Fruit fly (Drosophila melanogaster): ENCODE results near the gene gcm2.

Gene gcm2

dm6 chr2L:9568360-9569088 is 39.8 kb upstream of the gcm2 start, which contains the start of gene brwl (continued):
- TF ChIP-seq pzg (GFP tag; optimal IDR thresholded peaks at IDR 0.05) = peak; percentile 20
- peak; percentile 99 for TF ChIP-seq Hsf (GFP tag; optimal IDR thresholded peaks at IDR 0.05)
- TF ChIP-seq rib (GFP tag; IDR thresholded peaks at IDR 0.05) = peak; percentile 96
- TF ChIP-seq klu (GFP tag; IDR thresholded peaks at IDR 0.05) = peak; percentile 97
- TF ChIP-seq CG14965 (GFP tag; optimal IDR thresholded peaks at IDR 0.05; ENCODE audit: borderline replicate concordance) = peak; percentile 84
- TF ChIP-seq slbo (GFP tag; IDR thresholded peaks at IDR 0.05) = peak; percentile 98
- TF ChIP-seq CG18262 (tag; optimal IDR thresholded peaks at IDR 0.05) = peak; percentile 99
- TF ChIP-seq CG3726 (GFP tag; IDR thresholded peaks at IDR 0.05) = peak; percentile 98
- peak; percentile 98 for TF ChIP-seq ttk (GFP tag; IDR thresholded peaks at IDR 0.05)
- TF ChIP-seq Hmx (GFP tag; optimal IDR thresholded peaks at IDR 0.05) = peak; percentile 95
- peak; percentile 99 for TF ChIP-seq CG12391 (tag; optimal IDR thresholded peaks at IDR 0.05)
- TF ChIP-seq CG18011 (GFP tag; optimal IDR thresholded peaks at IDR 0.05) = peak; percentile 91
- TF ChIP-seq sna (GFP tag; IDR thresholded peaks at IDR 0.05; ENCODE audit: partially characterized antibody) = no peak
- TF ChIP-seq NC2α (GFP tag; optimal IDR thresholded peaks at IDR 0.05) = peak; percentile 96
- TF ChIP-seq cato (GFP tag; optimal IDR thresholded peaks at IDR 0.05; ENCODE audit: borderline replicate concordance) = peak; percentile 98
- peak; percentile 99 for TF ChIP-seq CG8290 (GFP tag; optimal IDR thresholded peaks at IDR 0.05)
- peak; percentile 92 to 93 for TF ChIP-seq CG8290 (tag; optimal IDR thresholded peaks at IDR 0.05)
- peak; percentile 98 for TF ChIP-seq jing (GFP tag; optimal IDR thresholded peaks at IDR 0.05)
- TF ChIP-seq CG7357 (GFP tag; IDR thresholded peaks at IDR 0.05) = peak; percentile 95
- TF ChIP-seq CG2199 (GFP tag; IDR thresholded peaks at IDR 0.05) = peak; percentile 98
- peak; percentile 94 for TF ChIP-seq corto (GFP tag; optimal IDR thresholded peaks at IDR 0.05)
- TF ChIP-seq CG14667 (GFP tag; IDR thresholded peaks at IDR 0.05) = peak; percentile 98
- TF ChIP-seq Dek (tag; optimal IDR thresholded peaks at IDR 0.05) = peak; percentile 98
- peak; percentile 72 for TF ChIP-seq MESR4 (GFP tag; optimal IDR thresholded peaks at IDR 0.05)
- peak; percentile 97 for TF ChIP-seq CHES-1-like (GFP tag; optimal IDR thresholded peaks at IDR 0.05)
- no peak for TF ChIP-seq hth (optimal IDR thresholded peaks at IDR 0.05)
- TF ChIP-seq Hmr (GFP tag; optimal IDR thresholded peaks at IDR 0.05) = peak; percentile 99
- peak; percentile 99 for TF ChIP-seq Fer1 (GFP tag; optimal IDR thresholded peaks at IDR 0.05)
- TF ChIP-seq seq (GFP tag; IDR thresholded peaks at IDR 0.05) = peak; percentile 98
- TF ChIP-seq Hr39 (optimal IDR thresholded peaks at IDR 0.05) = no peak
- TF ChIP-seq CG3847 (GFP tag; IDR thresholded peaks at IDR 0.05) = peak; percentile 98
- TF ChIP-seq H2.0 (GFP tag; IDR thresholded peaks at IDR 0.05) = peak; percentile 97
- peak; percentile 97 for TF ChIP-seq gcm2 (GFP tag; optimal IDR thresholded peaks at IDR 0.05)
- peak; percentile 61; the same call in 1 of the 2 replicates for TF ChIP-seq ato (GFP tag; IDR thresholded peaks at IDR 0.05; ENCODE audit: partially characterized antibody)
- peak; percentile 94 for TF ChIP-seq CG15514 (GFP tag; optimal IDR thresholded peaks at IDR 0.05)
- peak; percentile 76 for TF ChIP-seq bigmax (GFP tag; optimal IDR thresholded peaks at IDR 0.05)
- no peak for TF ChIP-seq hbn (GFP tag; IDR thresholded peaks at IDR 0.05; ENCODE audit: partially characterized antibody)
- peak; percentile 99 for TF ChIP-seq HmgZ (tag; optimal IDR thresholded peaks at IDR 0.05)
- TF ChIP-seq CG8944 (GFP tag; optimal IDR thresholded peaks at IDR 0.05) = peak; percentile 97
- TF ChIP-seq Side (GFP tag; optimal IDR thresholded peaks at IDR 0.05) = peak; percentile 98
- peak; percentile 96 for TF ChIP-seq CG17385 (GFP tag; optimal IDR thresholded peaks at IDR 0.05)
- TF ChIP-seq Ets65A (GFP tag) = peak; percentile 100
- TF ChIP-seq CG12219 (GFP tag; optimal IDR thresholded peaks at IDR 0.05) = peak; percentile 98
- peak; percentile 95 for TF ChIP-seq fd64A (GFP tag; optimal IDR thresholded peaks at IDR 0.05)
- peak; percentile 100 for TF ChIP-seq nau (GFP tag; optimal IDR thresholded peaks at IDR 0.05)
- peak; percentile 99 for TF ChIP-seq CG13424 (tag; optimal IDR thresholded peaks at IDR 0.05)
- peak; percentile 99 for TF ChIP-seq CG10209 (GFP tag; optimal IDR thresholded peaks at IDR 0.05)
- peak; percentile 99 for TF ChIP-seq chif (GFP tag; optimal IDR thresholded peaks at IDR 0.05)
- TF ChIP-seq maf-S (GFP tag; optimal IDR thresholded peaks at IDR 0.05) = peak; percentile 98
- TF ChIP-seq CG16815 (GFP tag; optimal IDR thresholded peaks at IDR 0.05) = peak; percentile 99

All from whole organism, embryonic.